Fruit fly (Drosophila melanogaster) whole organism, wandering third instar larva: ENCODE measurements around the gene CG33107.

Experiments
- CG32264 ChIP-seq: fragments of 200-800 bp; sonication (Bioruptor generic); optimal IDR thresholded peaks from 2 replicates; lab custom pipeline; 2016; ENCODE audit warnings: missing biosample characterization, missing genetic modification characterization
- Dfd ChIP-seq: fragments of >200 bp; optimal IDR thresholded peaks from 2 replicates; lab custom pipeline; 2017; ENCODE audit warnings: missing biosample characterization, missing genetic modification characterization
- br ChIP-seq: fragments of 200-800 bp; sonication (Bioruptor generic); optimal IDR thresholded peaks from 2 replicates; lab custom pipeline; 2016; ENCODE audit warnings: missing biosample characterization, missing genetic modification characterization
- brk ChIP-seq: fragments of 200-800 bp; sonication (Bioruptor generic); optimal IDR thresholded peaks from 2 replicates; lab custom pipeline; 2016; ENCODE audit warnings: missing biosample characterization, mild to moderate bottlenecking, missing genetic modification characterization
- fru ChIP-seq: fragments of 200-800 bp; sonication (Bioruptor generic); optimal IDR thresholded peaks from 3 replicates; lab custom pipeline; 2016; ENCODE audit warnings: missing biosample characterization, mild to moderate bottlenecking, missing genetic modification characterization
- tai ChIP-seq: sonication (Bioruptor generic); optimal IDR thresholded peaks from 2 replicates; lab custom pipeline; 2016; ENCODE audit warnings: missing biosample characterization, missing genetic modification characterization
- usp ChIP-seq: fragments of >200 bp; optimal IDR thresholded peaks from 2 replicates; lab custom pipeline; 2017; ENCODE audit warnings: missing biosample characterization, missing genetic modification characterization

dm6 chr3R:22546017-22546416 lies 38.5 kb downstream of the CG33107 start:
- no peak for TF ChIP-seq tai (GFP tag; lab: Kevin White, UChicago)
- no peak for TF ChIP-seq Dfd (GFP tag; lab: Kevin White, UChicago)
- no peak for TF ChIP-seq usp (GFP tag; lab: Kevin White, UChicago)
- TF ChIP-seq CG32264 (GFP tag; lab: Kevin White, UChicago) = no peak
- no peak for TF ChIP-seq brk (GFP tag; lab: Kevin White, UChicago)
- TF ChIP-seq br = no peak
- no peak for TF ChIP-seq fru (GFP tag; lab: Kevin White, UChicago)
